Worm (Caenorhabditis elegans) whole organism, L3 larva: ENCODE measurements around the gene gbb-1.

Source experiments
- R02D3.7 ChIP-seq: fragments of 150-350 bp; optimal IDR thresholded peaks from 2 replicates; lab custom pipeline; 2014; ENCODE audit warnings: missing biosample characterization, missing genetic modification characterization
- ZK546.5 ChIP-seq: sonication (generic microtip); optimal IDR thresholded peaks from 2 replicates; lab custom pipeline; 2017; ENCODE audit warnings: missing biosample characterization, missing genetic modification characterization
- ceh-16 ChIP-seq: sonication (generic microtip); optimal IDR thresholded peaks from 2 replicates; lab custom pipeline; 2017; ENCODE audit warnings: missing biosample characterization, missing genetic modification characterization
- ceh-28 ChIP-seq: fragments of 150-350 bp; optimal IDR thresholded peaks from 2 replicates; lab custom pipeline; 2014; ENCODE audit warnings: missing biosample characterization, missing genetic modification reagents, missing genetic modification characterization
- ceh-82 ChIP-seq: fragments of 150-350 bp; optimal IDR thresholded peaks from 2 replicates; lab custom pipeline; 2014; ENCODE audit warnings: missing biosample characterization, missing genetic modification characterization
- ceh-9 ChIP-seq: sonication (generic microtip); optimal IDR thresholded peaks from 2 replicates; lab custom pipeline; 2018; ENCODE audit warnings: missing biosample characterization, missing genetic modification characterization
- daf-12 ChIP-seq: fragments of 150-350 bp; optimal IDR thresholded peaks from 2 replicates; lab custom pipeline; 2014; ENCODE audit warnings: missing biosample characterization, missing genetic modification reagents, missing genetic modification characterization
- egl-27 ChIP-seq: sonication (generic microtip); optimal IDR thresholded peaks from 4 replicates; lab custom pipeline; 2017; ENCODE audit warnings: missing biosample characterization, missing genetic modification reagents, missing genetic modification characterization
- egl-5 ChIP-seq: fragments of 150-350 bp; optimal IDR thresholded peaks from 2 replicates; lab custom pipeline; 2017; ENCODE audit warnings: missing biosample characterization, missing genetic modification reagents, missing genetic modification characterization, inconsistent platforms
- elt-1 ChIP-seq: fragments of 150-350 bp; optimal IDR thresholded peaks from 2 replicates; lab custom pipeline; 2014; ENCODE audit warnings: missing biosample characterization, missing genetic modification characterization
- elt-2 ChIP-seq: sonication (generic microtip); optimal IDR thresholded peaks from 2 replicates; lab custom pipeline; 2016; ENCODE audit warnings: missing genetic modification reagents, mild to moderate bottlenecking, missing genetic modification characterization, missing compliant biosample characterization
- elt-3 ChIP-seq, 3 experiments: fragments of 150-350 bp in 1 of 3; sonication (generic microtip) in 2 of 3; optimal IDR thresholded peaks; 2 replicates in 2 of 3; 4 replicates in 1 of 3; lab custom pipeline; 2014 to 2017; ENCODE audit warnings: missing biosample characterization in 3 of 3, missing genetic modification characterization in 3 of 3
- fkh-10 ChIP-seq: sonication (generic microtip); optimal IDR thresholded peaks from 2 replicates; lab custom pipeline; 2017; ENCODE audit warnings: missing biosample characterization, missing genetic modification reagents, missing genetic modification characterization
- fkh-2 ChIP-seq: fragments of 150-350 bp; optimal IDR thresholded peaks from 2 replicates; lab custom pipeline; 2014; ENCODE audit warnings: missing biosample characterization, missing genetic modification reagents, missing genetic modification characterization
- fos-1 ChIP-seq: fragments of 150-350 bp; optimal IDR thresholded peaks from 2 replicates; lab custom pipeline; 2014; ENCODE audit warnings: missing biosample characterization, missing genetic modification characterization
- jun-1 ChIP-seq: fragments of 150-350 bp; optimal IDR thresholded peaks from 2 replicates; lab custom pipeline; 2014; ENCODE audit warnings: missing biosample characterization, missing genetic modification reagents, missing genetic modification characterization
- lin-15B ChIP-seq: fragments of 150-350 bp; optimal IDR thresholded peaks from 2 replicates; lab custom pipeline; 2014; ENCODE audit warnings: missing biosample characterization, missing genetic modification characterization
- lin-39 ChIP-seq: fragments of 150-350 bp; optimal IDR thresholded peaks from 2 replicates; lab custom pipeline; 2018; ENCODE audit warnings: missing biosample characterization, missing genetic modification reagents, missing genetic modification characterization
- lsy-12 ChIP-seq: sonication (generic microtip); optimal IDR thresholded peaks from 2 replicates; lab custom pipeline; 2016; ENCODE audit warnings: mild to moderate bottlenecking, missing genetic modification characterization, missing compliant biosample characterization
- mdl-1 ChIP-seq: fragments of 150-350 bp; optimal IDR thresholded peaks from 2 replicates; lab custom pipeline; 2014; ENCODE audit warnings: missing biosample characterization, missing genetic modification characterization
- mml-1 ChIP-seq: fragments of 150-350 bp; sonication (generic microtip); optimal IDR thresholded peaks from 3 replicates; lab custom pipeline; 2014; ENCODE audit warnings: missing biosample characterization, missing genetic modification characterization
- nfya-1 ChIP-seq: sonication (generic microtip); optimal IDR thresholded peaks from 2 replicates; lab custom pipeline; 2017; ENCODE audit warnings: missing genetic modification characterization, mild to moderate bottlenecking, missing compliant biosample characterization, antibody characterized with exemption, moderate library complexity; ENCODE audit not compliant: insufficient read depth
- nhr-23 ChIP-seq: fragments of 150-350 bp; optimal IDR thresholded peaks from 2 replicates; lab custom pipeline; 2014; ENCODE audit warnings: missing biosample characterization, missing genetic modification reagents, missing genetic modification characterization
- nhr-237 ChIP-seq: fragments of 150-350 bp; optimal IDR thresholded peaks from 2 replicates; lab custom pipeline; 2014; ENCODE audit warnings: missing biosample characterization, missing genetic modification characterization
- nhr-25 ChIP-seq: sonication (generic microtip); optimal IDR thresholded peaks from 2 replicates; lab custom pipeline; 2017; ENCODE audit warnings: missing biosample characterization, missing genetic modification characterization
- nhr-28 ChIP-seq: fragments of 150-350 bp; optimal IDR thresholded peaks from 2 replicates; lab custom pipeline; 2014; ENCODE audit warnings: missing biosample characterization, missing genetic modification characterization
- nhr-43 ChIP-seq: sonication (generic microtip); optimal IDR thresholded peaks from 2 replicates; lab custom pipeline; 2016; ENCODE audit warnings: mild to moderate bottlenecking, missing genetic modification characterization, missing compliant biosample characterization; ENCODE audit not compliant: poor library complexity, severe bottlenecking
- nhr-76 ChIP-seq: fragments of 150-350 bp; sonication (generic microtip); optimal IDR thresholded peaks from 5 replicates; lab custom pipeline; 2014; ENCODE audit warnings: missing biosample characterization, missing genetic modification characterization
- nhr-77 ChIP-seq: fragments of 150-350 bp; optimal IDR thresholded peaks from 2 replicates; lab custom pipeline; 2014; ENCODE audit warnings: missing biosample characterization, missing genetic modification characterization
- pha-4 ChIP-seq: fragments of 150-350 bp; optimal IDR thresholded peaks from 2 replicates; lab custom pipeline; 2014; ENCODE audit warnings: missing biosample characterization, missing genetic modification reagents, missing genetic modification characterization
- pqm-1 ChIP-seq: fragments of 150-350 bp; optimal IDR thresholded peaks from 2 replicates; lab custom pipeline; 2017; ENCODE audit warnings: missing biosample characterization, missing genetic modification characterization, inconsistent platforms
- snpc-4 ChIP-seq: fragments of 150-350 bp; optimal IDR thresholded peaks from 2 replicates; lab custom pipeline; 2014; ENCODE audit warnings: missing biosample characterization, missing genetic modification characterization
- unc-62 ChIP-seq: fragments of 150-350 bp; sonication (generic microtip); optimal IDR thresholded peaks from 4 replicates; lab custom pipeline; 2014; ENCODE audit warnings: missing biosample characterization, missing genetic modification reagents, missing genetic modification characterization
- ztf-4 ChIP-seq: fragments of 150-350 bp; optimal IDR thresholded peaks from 2 replicates; lab custom pipeline; 2014; ENCODE audit warnings: missing biosample characterization, missing genetic modification characterization

Gene gbb-1

ce11 chrX:2957446-2957985 lies at the start of gene gbb-1:
Gene gbb-1 (plus strand): TSS chrX:2957935.
- TF ChIP-seq elt-1 (tag; lab: Kevin White, UChicago) (peak; percentile 19), ceh-16 (no peak)

- no peak for TF ChIP-seq lin-39 (tag; lab: Kevin White, UChicago)
- TF ChIP-seq ceh-28, result no peak
- TF ChIP-seq ceh-82 (tag; lab: Kevin White, UChicago), result no peak
- TF ChIP-seq elt-2, result no peak
- TF ChIP-seq nhr-25, result no peak
- no peak for TF ChIP-seq fos-1
- TF ChIP-seq mdl-1 (tag; lab: Kevin White, UChicago), result no peak
- no peak for TF ChIP-seq nhr-76 (tag; lab: Kevin White, UChicago)
Observed at ce11 chrX:2909227-2909626, 48.5 kb upstream of the gbb-1 start, which contains the start of gene nmy-1. Gene nmy-1 (plus strand): TSS chrX:2909527.

- TF ChIP-seq snpc-4 (tag; lab: Kevin White, UChicago) (no peak), pha-4 (no peak), elt-1 (tag; lab: Kevin White, UChicago) (no peak), elt-2 (no peak), pqm-1 (tag; lab: Kevin White, UChicago) (no peak), egl-5 (tag; lab: Kevin White, UChicago) (no peak), nhr-77 (tag; lab: Kevin White, UChicago) (no peak)
Observed at ce11 chrX:2912689-2913088, 45.0 kb upstream of the gbb-1 start.

ce11 chrX:2919488-2919887 lies 38.2 kb upstream of the gbb-1 start:
- no peak for TF ChIP-seq nhr-23 (tag; lab: Kevin White, UChicago)
- no peak for TF ChIP-seq egl-27 (tag; lab: Kevin White, UChicago)
- TF ChIP-seq nfya-1 (tag; lab: Kevin White, UChicago), result no peak
- TF ChIP-seq, all 47 proteins: peak for 0

- TF ChIP-seq mml-1 (tag; lab: Kevin White, UChicago) (no peak), elt-1 (tag; lab: Kevin White, UChicago) (no peak), pha-4 (no peak), ceh-82 (tag; lab: Kevin White, UChicago) (no peak), unc-62 (GFP tag; lab: Kevin White, UChicago) (no peak), nfya-1 (tag; lab: Kevin White, UChicago) (no peak), lin-39 (tag; lab: Kevin White, UChicago) (no peak), lin-15B (no peak), pqm-1 (tag; lab: Kevin White, UChicago) (no peak), nhr-237 (no peak), ceh-9 (tag; lab: Kevin White, UChicago) (no peak), nhr-28 (tag; lab: Kevin White, UChicago) (no peak), ceh-28 (no peak), daf-12 (tag; lab: Kevin White, UChicago) (no peak)
Observed at ce11 chrX:2920456-2920855, 37.3 kb upstream of the gbb-1 start.

ce11 chrX:2921737-2922136 lies 36.0 kb upstream of the gbb-1 start:
- TF ChIP-seq R02D3.7 (no peak), nhr-76 (tag; lab: Kevin White, UChicago) (no peak), ceh-9 (tag; lab: Kevin White, UChicago) (no peak), nhr-25 (no peak), ceh-16 (no peak), nfya-1 (tag; lab: Kevin White, UChicago) (no peak), fkh-10 (GFP tag; lab: Kevin White, UChicago) (no peak), ZK546.5 (tag; lab: Kevin White, UChicago) (no peak), jun-1 (tag; lab: Kevin White, UChicago) (no peak), lin-39 (tag; lab: Kevin White, UChicago) (no peak), elt-3 (tag; optimal IDR thresholded peaks at IDR 0.05; lab: Kevin White, UChicago) (no peak), nhr-43 (tag; lab: Kevin White, UChicago) (no peak), fos-1 (no peak), ztf-4 (tag; lab: Kevin White, UChicago) (no peak), fkh-2 (tag; lab: Kevin White, UChicago) (no peak), egl-5 (tag; lab: Kevin White, UChicago) (no peak), ceh-82 (tag; lab: Kevin White, UChicago) (no peak), lin-15B (no peak), ceh-28 (no peak), lsy-12 (tag; lab: Kevin White, UChicago) (no peak)
- TF ChIP-seq, all 47 proteins: peak for 0
